Worm (Caenorhabditis elegans): ENCODE data around the gene tftc-3.

DNA sequence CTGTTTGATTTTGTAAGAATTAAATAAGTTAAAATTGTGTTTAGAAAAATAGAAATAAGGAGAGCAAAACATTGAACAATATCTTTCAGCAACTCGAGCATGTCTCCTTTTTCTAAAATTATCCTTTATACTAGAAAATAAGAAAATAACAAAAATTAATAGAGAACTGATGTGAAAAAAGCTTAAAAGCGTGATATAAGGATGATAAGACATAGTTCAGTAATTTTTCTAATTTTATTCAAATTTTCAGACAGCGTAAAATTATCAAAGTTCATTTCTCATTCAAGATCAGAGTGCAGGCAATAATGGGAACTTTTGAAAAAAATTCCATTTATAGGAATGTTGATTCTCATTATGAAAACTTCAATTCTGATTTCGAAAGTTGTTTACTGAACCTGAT, 23.2 kb upstream of the tftc-3 start, which contains the start of gene str-182:
- TF ChIP-seq cog-1 (tag; optimal IDR thresholded peaks at IDR 0.05), result no peak
- no peak for TF ChIP-seq tab-1 (GFP tag; IDR thresholded peaks at IDR 0.05)
- TF ChIP-seq ref-1 (GFP tag; conservative IDR thresholded peaks at IDR 0.05), result no peak
- TF ChIP-seq T22C8.4 (GFP tag; IDR thresholded peaks at IDR 0.05), result no peak
- no peak for TF ChIP-seq flt-1 (GFP tag; IDR thresholded peaks at IDR 0.05)

Data from whole organism, midembryonic.